Fruit fly (Drosophila melanogaster) whole organism, embryonic: ENCODE measurements around the gene ben.

ENCODE experiments used
- Bdp1 ChIP-seq: fragments of 200-800 bp; sonication (Bioruptor generic); optimal IDR thresholded peaks from 3 replicates; lab custom pipeline; 2016; ENCODE audit warnings: missing biosample characterization, missing genetic modification characterization
- C15 ChIP-seq: fragments of 200-800 bp; sonication (Bioruptor generic); IDR thresholded peaks from 3 replicates; pipeline ENCODE4 v1.3.6; 2022; ENCODE audit warnings: missing biosample characterization, missing genetic modification characterization
- CG10274 ChIP-seq: fragments of 200-800 bp; sonication (Bioruptor generic); optimal IDR thresholded peaks from 3 replicates; lab custom pipeline; 2017; ENCODE audit warnings: missing biosample characterization, mild to moderate bottlenecking, missing genetic modification characterization
- CG12071 ChIP-seq: fragments of 200-800 bp; sonication (Bioruptor generic); optimal IDR thresholded peaks from 3 replicates; lab custom pipeline; 2018; ENCODE audit warnings: missing biosample characterization, mild to moderate bottlenecking, missing genetic modification characterization
- CG14441 ChIP-seq: fragments of 200-800 bp; sonication (Bioruptor generic); IDR thresholded peaks from 2 replicates; pipeline ENCODE4 v1.3.6; 2022; ENCODE audit warnings: missing biosample characterization, missing genetic modification characterization
- CG15514 ChIP-seq: fragments of 200-800 bp; sonication (Bioruptor generic); optimal IDR thresholded peaks from 3 replicates; lab custom pipeline; 2017; ENCODE audit warnings: missing biosample characterization, missing genetic modification characterization, mild to moderate bottlenecking, moderate library complexity, missing genetic modification reagents
- CG16813 ChIP-seq: fragments of 200-800 bp; sonication (Bioruptor generic); IDR thresholded peaks from 3 replicates; pipeline ENCODE4 v1.3.6; 2022; ENCODE audit warnings: missing biosample characterization, missing genetic modification characterization; ENCODE audit not compliant: partially characterized antibody
- CG17361 ChIP-seq: fragments of 200-800 bp; sonication (Bioruptor generic); IDR thresholded peaks from 3 replicates; pipeline ENCODE4 v1.3.6; 2022; ENCODE audit warnings: missing biosample characterization, missing genetic modification characterization
- CG2199 ChIP-seq: fragments of 200-800 bp; sonication (Bioruptor generic); IDR thresholded peaks from 3 replicates; pipeline ENCODE4 v1.3.6; 2022; ENCODE audit warnings: missing biosample characterization, missing genetic modification characterization
- CG2889 ChIP-seq: fragments of 200-800 bp; sonication (Bioruptor generic); IDR thresholded peaks from 3 replicates; pipeline ENCODE4 v1.3.6; 2022; ENCODE audit warnings: missing biosample characterization, missing genetic modification characterization
- CG31224 ChIP-seq: fragments of 200-800 bp; sonication (Bioruptor generic); IDR thresholded peaks from 2 replicates; pipeline ENCODE4 v1.3.6; 2022; ENCODE audit warnings: missing biosample characterization, missing genetic modification characterization
- CG32772 ChIP-seq: fragments of 200-800 bp; sonication (Bioruptor generic); IDR thresholded peaks from 2 replicates; pipeline ENCODE4 v1.3.6; 2022; ENCODE audit warnings: missing biosample characterization, missing genetic modification characterization
- CG42726 ChIP-seq: fragments of 200-800 bp; sonication (Bioruptor generic); IDR thresholded peaks from 2 replicates; pipeline ENCODE4 v1.3.6; 2022; ENCODE audit warnings: missing biosample characterization, missing genetic modification characterization; ENCODE audit not compliant: partially characterized antibody
- CG6791 ChIP-seq: fragments of 200-800 bp; sonication (Bioruptor generic); IDR thresholded peaks from 3 replicates; pipeline ENCODE4 v1.3.6; 2022; ENCODE audit warnings: missing biosample characterization, missing genetic modification characterization; ENCODE audit not compliant: partially characterized antibody
- CG7928 ChIP-seq: fragments of 200-800 bp; sonication (Bioruptor generic); optimal IDR thresholded peaks from 2 replicates; lab custom pipeline; 2017; ENCODE audit warnings: missing biosample characterization, mild to moderate bottlenecking, missing genetic modification characterization
- CG8924 ChIP-seq: fragments of 200-800 bp; optimal IDR thresholded peaks from 3 replicates; lab custom pipeline; 2019; ENCODE audit warnings: missing biosample characterization, mild to moderate bottlenecking, missing genetic modification characterization, moderate library complexity
- CG8944 ChIP-seq: fragments of 200-800 bp; sonication (Bioruptor generic); optimal IDR thresholded peaks from 3 replicates; lab custom pipeline; 2016; ENCODE audit warnings: missing biosample characterization, missing genetic modification characterization
- CG9727 ChIP-seq: fragments of 200-800 bp; sonication (Bioruptor generic); optimal IDR thresholded peaks from 3 replicates; lab custom pipeline; 2017; ENCODE audit warnings: missing biosample characterization, mild to moderate bottlenecking, missing genetic modification characterization
- CG9797 ChIP-seq: fragments of 200-800 bp; sonication (Bioruptor generic); optimal IDR thresholded peaks from 3 replicates; lab custom pipeline; 2018; ENCODE audit warnings: missing biosample characterization, mild to moderate bottlenecking, missing genetic modification characterization
- Deaf1 ChIP-seq: fragments of 200-800 bp; optimal IDR thresholded peaks from 3 replicates; lab custom pipeline; 2019; ENCODE audit warnings: missing biosample characterization, mild to moderate bottlenecking, missing genetic modification characterization, moderate library complexity
- Eip74EF ChIP-seq, 2 experiments: fragments of 200-800 bp in 1 of 2; fragments of >200 bp in 1 of 2; sonication (Bioruptor generic) in 1 of 2; optimal IDR thresholded peaks; 2 replicates each; lab custom pipeline; 2017 to 2019; ENCODE audit warnings: missing biosample characterization in 2 of 2, missing genetic modification characterization in 2 of 2, mild to moderate bottlenecking in 1 of 2, moderate library complexity in 1 of 2
- Oaz ChIP-seq: fragments of 200-800 bp; sonication (Bioruptor generic); IDR thresholded peaks from 2 replicates; pipeline ENCODE4 v1.3.6; 2022; ENCODE audit warnings: missing biosample characterization, missing genetic modification characterization
- Opbp ChIP-seq: fragments of 200-800 bp; sonication (Bioruptor generic); IDR thresholded peaks from 3 replicates; pipeline ENCODE4 v1.3.6; 2022; ENCODE audit warnings: missing biosample characterization, missing genetic modification characterization; ENCODE audit not compliant: partially characterized antibody
- Pdp1 ChIP-seq, 2 experiments: fragments of 200-800 bp; sonication (Bioruptor generic); optimal IDR thresholded peaks; 3 replicates each; lab custom pipeline; 2016; ENCODE audit warnings: missing biosample characterization in 2 of 2, missing genetic modification characterization in 2 of 2, mild to moderate bottlenecking in 1 of 2, moderate library complexity in 1 of 2
- Poxn ChIP-seq: fragments of 200-800 bp; sonication (Bioruptor generic); IDR thresholded peaks from 2 replicates; pipeline ENCODE4 v1.3.6; 2022; ENCODE audit warnings: missing biosample characterization, missing genetic modification characterization
- Scr ChIP-seq: fragments of 200-800 bp; sonication (Bioruptor generic); IDR thresholded peaks from 2 replicates; pipeline ENCODE4 v1.3.6; 2022; ENCODE audit warnings: missing biosample characterization, missing genetic modification characterization; ENCODE audit not compliant: partially characterized antibody
- TFAM ChIP-seq: fragments of 200-800 bp; sonication (Bioruptor generic); optimal IDR thresholded peaks from 2 replicates; lab custom pipeline; 2017; ENCODE audit warnings: missing biosample characterization, missing genetic modification characterization, inconsistent platforms
- Usf ChIP-seq: fragments of 200-800 bp; sonication (Bioruptor generic); optimal IDR thresholded peaks from 2 replicates; lab custom pipeline; 2017; ENCODE audit warnings: missing genotype, missing biosample characterization, missing genetic modification characterization
- amos ChIP-seq: fragments of 200-800 bp; sonication (Bioruptor generic); IDR thresholded peaks from 2 replicates; pipeline ENCODE4 v1.3.6; 2022; ENCODE audit warnings: missing biosample characterization, missing genetic modification characterization; ENCODE audit not compliant: partially characterized antibody
- bsh ChIP-seq, 2 experiments: fragments of 200-800 bp; sonication (Bioruptor generic); optimal IDR thresholded peaks; 2 replicates each; lab custom pipeline; 2017 to 2018; ENCODE audit warnings: mild to moderate bottlenecking in 2 of 2, missing biosample characterization in 2 of 2, missing genetic modification characterization in 2 of 2, moderate library complexity in 1 of 2
- chinmo ChIP-seq: fragments of 200-800 bp; sonication (Bioruptor generic); IDR thresholded peaks from 4 replicates; pipeline ENCODE4 v1.3.6; 2022; ENCODE audit warnings: missing biosample characterization, missing genetic modification characterization; ENCODE audit not compliant: partially characterized antibody
- dpn ChIP-seq, 2 experiments: fragments of 200-800 bp; sonication (Bioruptor generic); optimal IDR thresholded peaks; 3 replicates each; lab custom pipeline; 2016; ENCODE audit warnings: missing biosample characterization in 2 of 2, missing genetic modification characterization in 2 of 2
- ewg ChIP-seq: fragments of 200-800 bp; sonication (Bioruptor generic); optimal IDR thresholded peaks from 3 replicates; lab custom pipeline; 2017; ENCODE audit warnings: mild to moderate bottlenecking, missing biosample characterization, missing genetic modification reagents, missing genetic modification characterization
- fd102C ChIP-seq: fragments of 200-800 bp; sonication (Bioruptor generic); optimal IDR thresholded peaks from 2 replicates; lab custom pipeline; 2018; ENCODE audit warnings: missing biosample characterization, mild to moderate bottlenecking, missing genetic modification characterization, moderate library complexity
- gem ChIP-seq: fragments of 200-800 bp; sonication (Bioruptor generic); optimal IDR thresholded peaks from 2 replicates; lab custom pipeline; 2019; ENCODE audit warnings: missing biosample characterization, mild to moderate bottlenecking, missing genetic modification characterization, moderate library complexity
- grau ChIP-seq: fragments of 200-800 bp; optimal IDR thresholded peaks from 3 replicates; lab custom pipeline; 2019; ENCODE audit warnings: missing biosample characterization, mild to moderate bottlenecking, missing genetic modification characterization, moderate library complexity
- mld ChIP-seq: fragments of 200-800 bp; sonication (Bioruptor generic); IDR thresholded peaks from 3 replicates; pipeline ENCODE4 v1.3.6; 2022; ENCODE audit warnings: missing biosample characterization, missing genetic modification characterization; ENCODE audit not compliant: partially characterized antibody
- otp ChIP-seq: fragments of 200-800 bp; sonication (Bioruptor generic); IDR thresholded peaks from 3 replicates; pipeline ENCODE4, ENCODE4 v1.3.6; 2022; ENCODE audit warnings: missing biosample characterization, missing genetic modification characterization
- pum ChIP-seq: fragments of 200-800 bp; sonication (Bioruptor generic); optimal IDR thresholded peaks from 2 replicates; lab custom pipeline; 2016; ENCODE audit warnings: missing biosample characterization, missing genetic modification characterization
- salm ChIP-seq: fragments of 200-800 bp; sonication (Bioruptor generic); optimal IDR thresholded peaks from 2 replicates; lab custom pipeline; 2018; ENCODE audit warnings: missing biosample characterization, mild to moderate bottlenecking, missing genetic modification characterization
- sima ChIP-seq: fragments of 200-800 bp; sonication (Bioruptor generic); optimal IDR thresholded peaks from 2 replicates; lab custom pipeline; 2016; ENCODE audit warnings: missing biosample characterization, missing genetic modification characterization
- sna ChIP-seq: fragments of 200-800 bp; sonication (Bioruptor generic); IDR thresholded peaks from 2 replicates; pipeline ENCODE4 v1.3.6; 2022; ENCODE audit warnings: missing biosample characterization, missing genetic modification characterization; ENCODE audit not compliant: partially characterized antibody
- sug ChIP-seq: fragments of 200-800 bp; optimal IDR thresholded peaks from 2 replicates; lab custom pipeline; 2019; ENCODE audit warnings: missing biosample characterization, mild to moderate bottlenecking, missing genetic modification characterization, moderate library complexity
- tll ChIP-seq, 2 experiments: fragments of 200-800 bp in 1 of 2; fragments of >200 bp in 1 of 2; sonication (Bioruptor generic) in 1 of 2; optimal IDR thresholded peaks; 2 replicates each; lab custom pipeline; 2017 to 2019; ENCODE audit warnings: missing biosample characterization in 2 of 2, missing genetic modification characterization in 2 of 2, mild to moderate bottlenecking in 1 of 2, moderate library complexity in 1 of 2

Gene ben

dm6 chrX:14015445-14015720 is 19.2 kb downstream of the ben start:
- TF ChIP-seq CG16813 (GFP tag; lab: Robert Waterston, UW): peak; percentile 55; the same call in 2 of the 3 replicates
- peak; percentile 76 for TF ChIP-seq Bdp1
- peak; percentile 62; the same call in 1 of the 2 replicates for TF ChIP-seq amos
- no peak for TF ChIP-seq Pdp1 (GFP tag; optimal IDR thresholded peaks at IDR 0.05; lab: Kevin White, UChicago)
- peak; percentile 58; the same call in 2 of the 3 replicates for TF ChIP-seq mld (GFP tag; lab: Robert Waterston, UW)
- TF ChIP-seq CG6791 (GFP tag; lab: Robert Waterston, UW): peak; percentile 58
- peak; percentile 62; the same call in 2 of the 3 replicates for TF ChIP-seq Opbp (GFP tag; lab: Robert Waterston, UW)
- TF ChIP-seq CG42726 (GFP tag; lab: Robert Waterston, UW): 0 out of 2 replicates have a peak, but pooled peaks have one; percentile 46
- no peak for TF ChIP-seq CG12071

- TF ChIP-seq C15 (GFP tag; lab: Robert Waterston, UW) (no peak), CG8944 (GFP tag; lab: Kevin White, UChicago) (no peak), Eip74EF (GFP tag; optimal IDR thresholded peaks at IDR 0.05; lab: Kevin White, UChicago) (no peak), bsh (GFP tag; optimal IDR thresholded peaks at IDR 0.05; lab: Kevin White, UChicago) (peak in 1 of 2 experiments; percentile 0), CG10274 (GFP tag; lab: Kevin White, UChicago) (no peak)
These were observed 21.3 kb downstream of the ben start for dm6 chrX:14017414-14017813.

dm6 chrX:14019048-14019447 is 22.9 kb downstream of the ben start:
- no peak for TF ChIP-seq fd102C (GFP tag; lab: Kevin White, UChicago)
- peak; percentile 15 for TF ChIP-seq gem
- peak; percentile 23 for TF ChIP-seq Deaf1 (tag; lab: Kevin White, UChicago)
- TF ChIP-seq Oaz (GFP tag; lab: Robert Waterston, UW): no peak
- no peak for TF ChIP-seq chinmo (GFP tag; lab: Robert Waterston, UW)
- no peak for TF ChIP-seq Pdp1 (GFP tag; optimal IDR thresholded peaks at IDR 0.05; lab: Kevin White, UChicago)
- TF ChIP-seq dpn (GFP tag; optimal IDR thresholded peaks at IDR 0.05; lab: Kevin White, UChicago): no peak
- no peak for TF ChIP-seq sima (GFP tag; lab: Kevin White, UChicago)

dm6 chrX:14025410-14025809 is 29.3 kb downstream of the ben start:
- TF ChIP-seq CG6791 (GFP tag; lab: Robert Waterston, UW) (peak; percentile 67), CG32772 (GFP tag; lab: Robert Waterston, UW) (no peak), Usf (GFP tag; lab: Kevin White, UChicago) (no peak), fd102C (GFP tag; lab: Kevin White, UChicago) (no peak), CG14441 (no peak), salm (tag; lab: Kevin White, UChicago) (no peak), Bdp1 (peak; percentile 96), CG17361 (GFP tag; lab: Robert Waterston, UW) (no peak), CG8924 (no peak), tll (GFP tag; optimal IDR thresholded peaks at IDR 0.05; lab: Kevin White, UChicago) (no peak), CG2889 (GFP tag; lab: Robert Waterston, UW) (no peak), CG15514 (no peak), CG2199 (GFP tag; lab: Robert Waterston, UW) (0 out of 3 replicates have a peak, but pooled peaks have one; percentile 36), CG31224 (GFP tag; lab: Robert Waterston, UW) (no peak), CG9727 (no peak), ewg (GFP tag; lab: Kevin White, UChicago) (no peak), Poxn (no peak), sna (GFP tag; lab: Robert Waterston, UW) (no peak), TFAM (GFP tag; lab: Kevin White, UChicago) (no peak), Scr (GFP tag; lab: Robert Waterston, UW) (peak; percentile 51; the same call in 1 of the 2 replicates), grau (tag; lab: Kevin White, UChicago) (no peak), pum (no peak), otp (GFP tag; lab: Robert Waterston, UW) (no peak), sug (tag; lab: Kevin White, UChicago) (no peak), CG7928 (GFP tag; lab: Kevin White, UChicago) (no peak), CG9797 (GFP tag; lab: Kevin White, UChicago) (no peak)
